Worm (Caenorhabditis elegans) whole organism, L2 larva: ENCODE results near the gene let-858.

ENCODE experiments used
- C34F6.9 ChIP-seq: fragments of 150-350 bp; optimal IDR thresholded peaks from 2 replicates; lab custom pipeline; 2014; ENCODE audit warnings: missing biosample characterization, missing genetic modification characterization
- F13H6.1 ChIP-seq: sonication (generic microtip); optimal IDR thresholded peaks from 2 replicates; lab custom pipeline; 2016; ENCODE audit warnings: missing genetic modification characterization, missing compliant biosample characterization
- R02D3.7 ChIP-seq: fragments of 150-350 bp; optimal IDR thresholded peaks from 2 replicates; lab custom pipeline; 2014; ENCODE audit warnings: missing biosample characterization, missing genetic modification characterization
- ZK546.5 ChIP-seq: sonication (generic microtip); optimal IDR thresholded peaks from 2 replicates; lab custom pipeline; 2017; ENCODE audit warnings: missing biosample characterization, missing genetic modification characterization
- alr-1 ChIP-seq: fragments of 150-350 bp; optimal IDR thresholded peaks from 2 replicates; lab custom pipeline; 2014; ENCODE audit warnings: missing biosample characterization, missing genetic modification characterization
- aly-2 ChIP-seq: fragments of 150-350 bp; optimal IDR thresholded peaks from 2 replicates; lab custom pipeline; 2014; ENCODE audit warnings: missing biosample characterization, missing genetic modification characterization
- ama-1 ChIP-seq: fragments of 150-350 bp; optimal IDR thresholded peaks from 2 replicates; lab custom pipeline; 2018; ENCODE audit warnings: inconsistent platforms
- blmp-1 ChIP-seq: sonication (generic microtip); optimal IDR thresholded peaks from 2 replicates; lab custom pipeline; 2017; ENCODE audit warnings: missing genetic modification characterization, mild to moderate bottlenecking, missing compliant biosample characterization, antibody characterized with exemption, moderate library complexity; ENCODE audit not compliant: insufficient read depth
- ceh-16 ChIP-seq: fragments of 150-350 bp; optimal IDR thresholded peaks from 2 replicates; lab custom pipeline; 2014; ENCODE audit warnings: missing biosample characterization, missing genetic modification characterization
- ceh-82 ChIP-seq: fragments of 150-350 bp; optimal IDR thresholded peaks from 2 replicates; lab custom pipeline; 2014; ENCODE audit warnings: missing biosample characterization, missing genetic modification characterization
- crh-2 ChIP-seq: sonication (generic microtip); optimal IDR thresholded peaks from 2 replicates; lab custom pipeline; 2017; ENCODE audit warnings: missing biosample characterization, missing genetic modification characterization
- dmd-4 ChIP-seq: sonication (generic microtip); optimal IDR thresholded peaks from 2 replicates; lab custom pipeline; 2017; ENCODE audit warnings: missing biosample characterization, missing genetic modification characterization
- egl-27 ChIP-seq: sonication (generic microtip); optimal IDR thresholded peaks from 3 replicates; lab custom pipeline; 2017; ENCODE audit warnings: missing biosample characterization, missing genetic modification reagents, missing genetic modification characterization
- elt-3 ChIP-seq: sonication (generic microtip); optimal IDR thresholded peaks from 2 replicates; lab custom pipeline; 2017; ENCODE audit warnings: missing biosample characterization, missing genetic modification characterization
- fos-1 ChIP-seq: fragments of 150-350 bp; optimal IDR thresholded peaks from 2 replicates; lab custom pipeline; 2014; ENCODE audit warnings: missing biosample characterization, missing genetic modification characterization
- gmeb-1 ChIP-seq: fragments of 150-350 bp; optimal IDR thresholded peaks from 2 replicates; lab custom pipeline; 2014; ENCODE audit warnings: missing biosample characterization, missing genetic modification characterization
- lin-13 ChIP-seq: fragments of 150-350 bp; optimal IDR thresholded peaks from 2 replicates; lab custom pipeline; 2014; ENCODE audit warnings: missing biosample characterization, missing genetic modification reagents, missing genetic modification characterization
- lin-39 ChIP-seq: fragments of 150-350 bp; optimal IDR thresholded peaks from 2 replicates; lab custom pipeline; 2014; ENCODE audit warnings: missing biosample characterization, missing genetic modification reagents, missing genetic modification characterization
- lsy-2 ChIP-seq, 2 experiments: fragments of 150-350 bp in 1 of 2; sonication (generic microtip) in 1 of 2; optimal IDR thresholded peaks; 2 replicates each; lab custom pipeline; 2014 to 2017; ENCODE audit warnings: missing biosample characterization in 2 of 2, missing genetic modification characterization in 2 of 2
- mdl-1 ChIP-seq, 2 experiments: fragments of 150-350 bp in 1 of 2; sonication (generic microtip) in 1 of 2; optimal IDR thresholded peaks; 2 replicates each; lab custom pipeline; 2017; ENCODE audit warnings: missing biosample characterization in 2 of 2, missing genetic modification characterization in 2 of 2
- nhr-11 ChIP-seq: fragments of 150-350 bp; optimal IDR thresholded peaks from 2 replicates; lab custom pipeline; 2014; ENCODE audit warnings: missing biosample characterization, missing genetic modification characterization
- nhr-12 ChIP-seq: fragments of 150-350 bp; optimal IDR thresholded peaks from 2 replicates; lab custom pipeline; 2014; ENCODE audit warnings: missing biosample characterization, missing genetic modification characterization
- nhr-129 ChIP-seq: fragments of 150-350 bp; optimal IDR thresholded peaks from 2 replicates; lab custom pipeline; 2014; ENCODE audit warnings: missing biosample characterization, missing genetic modification characterization
- nhr-21 ChIP-seq: fragments of 150-350 bp; optimal IDR thresholded peaks from 2 replicates; lab custom pipeline; 2014; ENCODE audit warnings: missing biosample characterization, missing genetic modification characterization
- nhr-23 ChIP-seq: fragments of 150-350 bp; optimal IDR thresholded peaks from 2 replicates; lab custom pipeline; 2014; ENCODE audit warnings: missing biosample characterization, missing genetic modification reagents, missing genetic modification characterization
- nhr-237 ChIP-seq: fragments of 150-350 bp; optimal IDR thresholded peaks from 2 replicates; lab custom pipeline; 2014; ENCODE audit warnings: missing biosample characterization, missing genetic modification characterization
- nhr-25 ChIP-seq: fragments of 150-350 bp; sonication (generic microtip); optimal IDR thresholded peaks from 3 replicates; lab custom pipeline; 2014; ENCODE audit warnings: missing biosample characterization, missing genetic modification characterization
- nhr-6 ChIP-seq: fragments of 150-350 bp; optimal IDR thresholded peaks from 2 replicates; lab custom pipeline; 2014; ENCODE audit warnings: missing biosample characterization, missing genetic modification characterization
- nhr-77 ChIP-seq: fragments of 150-350 bp; optimal IDR thresholded peaks from 2 replicates; lab custom pipeline; 2014; ENCODE audit warnings: missing biosample characterization, missing genetic modification characterization
- peb-1 ChIP-seq: fragments of 150-350 bp; optimal IDR thresholded peaks from 2 replicates; lab custom pipeline; 2014; ENCODE audit warnings: missing biosample characterization, missing genetic modification characterization
- sem-4 ChIP-seq: fragments of 150-350 bp; optimal IDR thresholded peaks from 2 replicates; lab custom pipeline; 2014; ENCODE audit warnings: missing biosample characterization, missing genetic modification reagents, missing genetic modification characterization
- skn-1 ChIP-seq: sonication (generic microtip); optimal IDR thresholded peaks from 2 replicates; lab custom pipeline; 2017; ENCODE audit warnings: missing biosample characterization, missing genetic modification characterization
- sma-3 ChIP-seq: sonication (generic microtip); optimal IDR thresholded peaks from 2 replicates; lab custom pipeline; 2016; ENCODE audit warnings: missing genetic modification reagents, missing genetic modification characterization, missing compliant biosample characterization
- sma-9 ChIP-seq, 2 experiments: fragments of 150-350 bp in 1 of 2; sonication (generic microtip) in 1 of 2; optimal IDR thresholded peaks; 2 replicates each; lab custom pipeline; 2014 to 2016; ENCODE audit warnings: missing genetic modification characterization in 2 of 2, mild to moderate bottlenecking in 1 of 2, missing biosample characterization in 1 of 2, missing compliant biosample characterization in 1 of 2, missing genetic modification reagents in 1 of 2, moderate library complexity in 1 of 2
- snpc-4 ChIP-seq: fragments of 150-350 bp; optimal IDR thresholded peaks from 2 replicates; lab custom pipeline; 2014; ENCODE audit warnings: missing biosample characterization, missing genetic modification characterization
- unc-39 ChIP-seq: fragments of 150-350 bp; optimal IDR thresholded peaks from 2 replicates; lab custom pipeline; 2014; ENCODE audit warnings: missing biosample characterization, missing genetic modification characterization
- unc-55 ChIP-seq: fragments of 150-350 bp; sonication (generic microtip); optimal IDR thresholded peaks from 3 replicates; lab custom pipeline; 2014; ENCODE audit warnings: missing biosample characterization, missing genetic modification reagents, missing genetic modification characterization
- unc-62 ChIP-seq: fragments of 150-350 bp; optimal IDR thresholded peaks from 2 replicates; lab custom pipeline; 2014; ENCODE audit warnings: missing biosample characterization, missing genetic modification reagents, missing genetic modification characterization
- zag-1 ChIP-seq: fragments of 150-350 bp; optimal IDR thresholded peaks from 2 replicates; lab custom pipeline; 2014; ENCODE audit warnings: missing biosample characterization, missing genetic modification characterization
- ztf-1 ChIP-seq: fragments of 200-800 bp; sonication (Bioruptor generic); conservative IDR thresholded peaks from 2 replicates; pipeline ENCODE4 v1.3.6; 2022; ENCODE audit warnings: missing genetic modification characterization, missing compliant biosample characterization
- ztf-11 ChIP-seq: sonication (generic microtip); optimal IDR thresholded peaks from 2 replicates; lab custom pipeline; 2017; ENCODE audit warnings: missing biosample characterization, missing genetic modification characterization
- ztf-4 ChIP-seq: fragments of 150-350 bp; optimal IDR thresholded peaks from 2 replicates; lab custom pipeline; 2014; ENCODE audit warnings: missing biosample characterization, missing genetic modification characterization

let-858 gene

ce11 chrII:11032812-11033211 lies 10.6 kb downstream of the let-858 start:
- TF ChIP-seq snpc-4 (tag; lab: Kevin White, UChicago) (no peak), lsy-2 (tag; optimal IDR thresholded peaks at IDR 0.05; lab: Kevin White, UChicago) (no peak)

- no peak for TF ChIP-seq skn-1 (tag; lab: Kevin White, UChicago)
- no peak for TF ChIP-seq sma-3 (GFP tag; lab: Kevin White, UChicago)
- no peak for TF ChIP-seq nhr-23
- no peak for TF ChIP-seq unc-62 (GFP tag; lab: Kevin White, UChicago)
- no peak for TF ChIP-seq elt-3
- no peak for TF ChIP-seq ztf-11
- no peak for TF ChIP-seq mdl-1 (tag; optimal IDR thresholded peaks at IDR 0.05; lab: Kevin White, UChicago)
- no peak for TF ChIP-seq zag-1 (tag; lab: Kevin White, UChicago)
- TF ChIP-seq peb-1, result no peak
- TF ChIP-seq nhr-77 (tag; lab: Kevin White, UChicago), result no peak
- TF ChIP-seq crh-2 (tag; lab: Kevin White, UChicago), result no peak
Observed at ce11 chrII:11035774-11036173, 13.6 kb downstream of the let-858 start, which contains the start of gene srlf-15. TSS of gene srlf-15 (plus strand) at chrII:11036074.

ce11 chrII:11040140-11040539 lies 18.0 kb downstream of the let-858 start:
- TF ChIP-seq ztf-11 (no peak), lin-39 (tag; lab: Kevin White, UChicago) (no peak), ztf-1 (GFP tag; lab: Robert Waterston, UW) (no peak), lsy-2 (tag; optimal IDR thresholded peaks at IDR 0.05; lab: Kevin White, UChicago) (no peak), ztf-4 (tag; lab: Kevin White, UChicago) (no peak), crh-2 (tag; lab: Kevin White, UChicago) (no peak), nhr-6 (tag; lab: Kevin White, UChicago) (no peak), ceh-82 (tag; lab: Kevin White, UChicago) (no peak), nhr-25 (tag; lab: Kevin White, UChicago) (no peak), dmd-4 (tag; lab: Kevin White, UChicago) (no peak), snpc-4 (tag; lab: Kevin White, UChicago) (no peak), blmp-1 (no peak), nhr-12 (tag; lab: Kevin White, UChicago) (no peak), sem-4 (tag; lab: Kevin White, UChicago) (no peak)
- TF ChIP-seq, all 48 proteins: peak for 0

ce11 chrII:11041027-11041426 lies 18.9 kb downstream of the let-858 start, which contains the start of gene cey-1:
TSS of gene cey-1 (minus strand) at chrII:11041206.
- no peak for TF ChIP-seq gmeb-1
- TF ChIP-seq blmp-1, result no peak
- TF ChIP-seq lin-13, result no peak
- no peak for TF ChIP-seq unc-39 (tag; lab: Kevin White, UChicago)
- TF ChIP-seq ztf-4 (tag; lab: Kevin White, UChicago), result no peak
- TF ChIP-seq zag-1 (tag; lab: Kevin White, UChicago), result no peak
- TF ChIP-seq nhr-23, result no peak
- TF ChIP-seq nhr-12 (tag; lab: Kevin White, UChicago), result no peak

- no peak for TF ChIP-seq fos-1
- TF ChIP-seq ztf-4 (tag; lab: Kevin White, UChicago), result peak; percentile 49
- no peak for TF ChIP-seq unc-62 (GFP tag; lab: Kevin White, UChicago)
- TF ChIP-seq ceh-16 (tag; lab: Kevin White, UChicago), result no peak
- no peak for TF ChIP-seq ztf-1 (GFP tag; lab: Robert Waterston, UW)
- TF ChIP-seq crh-2 (tag; lab: Kevin White, UChicago), result peak; percentile 39
- no peak for TF ChIP-seq blmp-1
- no peak for TF ChIP-seq nhr-21 (tag; lab: Kevin White, UChicago)
- TF ChIP-seq ama-1, result no peak
- TF ChIP-seq nhr-12 (tag; lab: Kevin White, UChicago), result no peak
- no peak for TF ChIP-seq alr-1 (tag; lab: Kevin White, UChicago)
- no peak for TF ChIP-seq ceh-82 (tag; lab: Kevin White, UChicago)
- TF ChIP-seq nhr-237 (tag; lab: Kevin White, UChicago), result no peak
- TF ChIP-seq mdl-1 (tag; optimal IDR thresholded peaks at IDR 0.05; lab: Kevin White, UChicago), result no peak
- no peak for TF ChIP-seq egl-27 (tag; lab: Kevin White, UChicago)
- peak in 1 of 2 experiments; percentile 64 for TF ChIP-seq lsy-2 (tag; optimal IDR thresholded peaks at IDR 0.05; lab: Kevin White, UChicago)
- no peak for TF ChIP-seq unc-39 (tag; lab: Kevin White, UChicago)
- TF ChIP-seq sma-9 (GFP tag; optimal IDR thresholded peaks at IDR 0.05; lab: Kevin White, UChicago), result no peak
- TF ChIP-seq sma-9 (tag; optimal IDR thresholded peaks at IDR 0.05; lab: Kevin White, UChicago), result no peak
- no peak for TF ChIP-seq R02D3.7 (tag; lab: Kevin White, UChicago)
- peak; percentile 81 for TF ChIP-seq C34F6.9
- peak; percentile 42 for TF ChIP-seq F13H6.1
- no peak for TF ChIP-seq nhr-77 (tag; lab: Kevin White, UChicago)
- peak; percentile 50 for TF ChIP-seq nhr-129 (tag; lab: Kevin White, UChicago)
- TF ChIP-seq nhr-11, result no peak
- TF ChIP-seq sem-4 (tag; lab: Kevin White, UChicago), result peak; percentile 28
- TF ChIP-seq ztf-11, result no peak
- TF ChIP-seq elt-3, result no peak
- peak; percentile 53 for TF ChIP-seq unc-55 (GFP tag; lab: Kevin White, UChicago)
- TF ChIP-seq lin-39 (tag; lab: Kevin White, UChicago), result no peak
- no peak for TF ChIP-seq aly-2 (tag; lab: Kevin White, UChicago)
- TF ChIP-seq sma-3 (GFP tag; lab: Kevin White, UChicago), result no peak
- TF ChIP-seq nhr-25 (tag; lab: Kevin White, UChicago), result no peak
- TF ChIP-seq dmd-4 (tag; lab: Kevin White, UChicago), result no peak
- TF ChIP-seq peb-1, result no peak
- peak; percentile 26 for TF ChIP-seq nhr-6 (tag; lab: Kevin White, UChicago)
- TF ChIP-seq ZK546.5 (tag; lab: Kevin White, UChicago), result no peak
Observed at ce11 chrII:11041846-11042262, 19.7 kb downstream of the let-858 start.
